Worm (Caenorhabditis elegans): Measurements from ENCODE around the gene M01H9.4.
A peak's percentile ranks its signal among the peaks of the same experiment; 100 is the strongest.

M01H9.4 gene

DNA sequence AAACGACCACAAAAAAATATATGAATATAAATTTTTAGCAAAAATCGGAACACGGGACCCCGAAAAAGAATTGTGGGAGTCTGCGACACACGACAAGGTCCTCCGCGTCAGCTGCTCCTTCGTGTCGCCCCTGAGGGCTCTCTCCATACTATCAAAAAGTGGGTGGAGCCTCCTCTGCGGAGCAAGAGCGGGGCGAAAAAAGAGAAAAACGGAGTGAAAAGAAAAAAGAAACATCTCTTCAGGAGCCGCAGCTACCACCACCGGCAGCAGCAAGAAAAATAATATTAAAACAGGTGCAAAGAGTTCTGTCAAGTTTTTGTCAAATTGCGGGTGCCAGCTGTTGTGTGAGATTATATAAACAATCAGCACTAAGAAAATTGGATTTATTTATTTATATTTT is 23.9 kb upstream of the M01H9.4 start, which contains the start of gene gbb-2:
Gene gbb-2, minus strand, starts transcription at position 112 of the 400 bp plus-strand sequence.
- peak; percentile 13 for TF ChIP-seq mes-2 (tag; optimal IDR thresholded peaks at IDR 0.05; ENCODE audit: poor library complexity, severe bottlenecking)
- peak; percentile 46 for TF ChIP-seq hlh-11 (tag; optimal IDR thresholded peaks at IDR 0.05)
- no peak for TF ChIP-seq R02D3.7 (tag; optimal IDR thresholded peaks at IDR 0.05)
- peak; percentile 64 for TF ChIP-seq set-16 (GFP tag; IDR thresholded peaks at IDR 0.05)
- TF ChIP-seq daf-16 (GFP tag; optimal IDR thresholded peaks at IDR 0.05), result peak in 1 of 2 experiments; percentile 72
- no peak for TF ChIP-seq daf-16 (tag; optimal IDR thresholded peaks at IDR 0.05)
- no peak for TF ChIP-seq spr-3 (GFP tag; optimal IDR thresholded peaks at IDR 0.05)
- TF ChIP-seq spr-1 (tag; optimal IDR thresholded peaks at IDR 0.05), result no peak
- no peak for TF ChIP-seq lin-29 (GFP tag; IDR thresholded peaks at IDR 0.05)
- peak in 1 of 2 experiments; percentile 8 for TF ChIP-seq lsy-2 (tag; optimal IDR thresholded peaks at IDR 0.05)
- TF ChIP-seq snpc-4 (tag; optimal IDR thresholded peaks at IDR 0.05), result no peak
- TF ChIP-seq unc-62 (GFP tag; optimal IDR thresholded peaks at IDR 0.05 in 1 of 2), result peak in 1 of 2 experiments; percentile 30
- no peak for TF ChIP-seq unc-62 (tag; optimal IDR thresholded peaks at IDR 0.05)

DNA sequence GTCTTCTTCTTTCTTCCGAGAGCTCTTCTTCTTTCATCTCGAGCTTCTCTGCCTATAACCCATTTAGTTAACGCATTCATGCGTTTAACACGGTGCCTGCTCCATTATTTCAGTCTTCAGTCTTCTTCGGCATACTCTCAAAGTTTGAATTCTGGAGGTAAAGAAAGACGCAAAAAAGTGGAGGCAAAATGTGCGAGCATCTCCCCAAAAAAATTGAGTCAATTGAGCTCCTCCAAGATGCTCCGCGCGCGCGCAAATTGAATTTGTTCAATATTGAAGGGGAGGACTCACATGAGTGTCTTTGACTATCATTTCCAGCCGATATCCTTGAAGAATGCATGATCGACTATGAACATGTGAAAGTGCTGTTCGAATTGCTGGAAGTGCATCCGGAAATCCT is 22.4 kb upstream of the M01H9.4 start:
- TF ChIP-seq unc-62 (GFP tag; optimal IDR thresholded peaks at IDR 0.05 in 1 of 2) (peak in 1 of 2 experiments; percentile 10), unc-62 (tag; optimal IDR thresholded peaks at IDR 0.05) (no peak), fkh-10 (GFP tag; optimal IDR thresholded peaks at IDR 0.05) (peak; percentile 0), ces-1 (GFP tag; optimal IDR thresholded peaks at IDR 0.05) (peak; percentile 91), pha-4 (GFP tag; IDR thresholded peaks at IDR 0.05) (no peak), pha-4 (tag; optimal IDR thresholded peaks at IDR 0.05) (no peak), unc-39 (tag; optimal IDR thresholded peaks at IDR 0.05) (no peak), mdt-29 (GFP tag; IDR thresholded peaks at IDR 0.05) (no peak), spr-3 (GFP tag; optimal IDR thresholded peaks at IDR 0.05) (no peak), F10B5.3 (tag; optimal IDR thresholded peaks at IDR 0.05) (no peak), D1046.2 (GFP tag; IDR thresholded peaks at IDR 0.05) (no peak), arid-1 (GFP tag; conservative IDR thresholded peaks at IDR 0.05) (no peak), hmg-1.1 (GFP tag; IDR thresholded peaks at IDR 0.05) (no peak)

ce11 chrIV:4490148-4490652 is 7.5 kb upstream of the M01H9.4 start, which contains the start of gene ZK180.7:
TSS of gene ZK180.7 (plus strand) at chrIV:4490542.
- peak; percentile 51 for TF ChIP-seq set-16 (GFP tag; IDR thresholded peaks at IDR 0.05)
- no peak for TF ChIP-seq spr-1 (tag; optimal IDR thresholded peaks at IDR 0.05)
- peak in 1 of 2 experiments; percentile 61 for TF ChIP-seq unc-62 (GFP tag; optimal IDR thresholded peaks at IDR 0.05 in 1 of 2)
- no peak for TF ChIP-seq unc-62 (tag; optimal IDR thresholded peaks at IDR 0.05)

DNA sequence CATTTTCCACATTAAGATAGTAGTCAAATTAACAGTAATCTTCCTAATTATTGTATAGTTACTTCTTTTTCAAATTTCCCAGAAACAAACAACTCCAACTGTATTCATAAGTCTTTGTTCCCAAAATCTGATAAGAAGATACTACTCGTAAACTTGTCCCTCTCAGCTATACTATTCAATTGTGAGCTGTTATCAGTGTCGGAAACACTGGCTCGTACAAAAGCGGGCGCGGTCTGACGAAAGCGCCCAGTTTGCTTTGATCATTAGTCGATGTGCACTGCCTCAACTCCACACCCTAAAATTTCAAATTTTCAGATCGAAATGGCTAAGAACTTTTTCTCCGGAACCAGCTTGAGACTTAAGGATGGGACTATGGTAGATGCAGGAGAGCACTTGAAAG is 4.0 kb upstream of the M01H9.4 start, which contains the start of gene trx-3:
Gene trx-3, plus strand, starts transcription at position 291 of the 400 bp plus-strand sequence.
- no peak for TF ChIP-seq daf-8 (GFP tag; IDR thresholded peaks at IDR 0.05)
- TF ChIP-seq lir-3 (tag; optimal IDR thresholded peaks at IDR 0.05), result no peak
- no peak for TF ChIP-seq zip-11 (GFP tag; IDR thresholded peaks at IDR 0.05)
- no peak for TF ChIP-seq zfp-3 (GFP tag; conservative IDR thresholded peaks at IDR 0.05)
- TF ChIP-seq nhr-111 (GFP tag; optimal IDR thresholded peaks at IDR 0.05), result no peak
- TF ChIP-seq nhr-42 (GFP tag; IDR thresholded peaks at IDR 0.05), result no peak
- TF ChIP-seq F37D6.2 (tag; optimal IDR thresholded peaks at IDR 0.05), result no peak
- no peak for TF ChIP-seq rbr-2 (tag; optimal IDR thresholded peaks at IDR 0.05)
- no peak for TF ChIP-seq lin-15B (tag; optimal IDR thresholded peaks at IDR 0.05)
- no peak for TF ChIP-seq dmd-8 (GFP tag; IDR thresholded peaks at IDR 0.05)
- no peak for TF ChIP-seq egl-27 (tag; optimal IDR thresholded peaks at IDR 0.05)
- TF ChIP-seq unc-130 (GFP tag; optimal IDR thresholded peaks at IDR 0.05), result no peak
- no peak for TF ChIP-seq fkh-10 (GFP tag; optimal IDR thresholded peaks at IDR 0.05)
- no peak for TF ChIP-seq lim-7 (GFP tag; IDR thresholded peaks at IDR 0.05)
- TF ChIP-seq aha-1 (tag), result peak; percentile 55
- TF ChIP-seq ceh-32 (tag; optimal IDR thresholded peaks at IDR 0.05; ENCODE audit: poor library complexity), result no peak
- no peak for TF ChIP-seq ZK546.5 (tag; optimal IDR thresholded peaks at IDR 0.05)
- TF ChIP-seq skn-1 (tag; optimal IDR thresholded peaks at IDR 0.05), result no peak
- TF ChIP-seq nhr-48 (tag; optimal IDR thresholded peaks at IDR 0.05), result no peak
- no peak for TF ChIP-seq mxl-2 (GFP tag; conservative IDR thresholded peaks at IDR 0.05)
- peak; percentile 51 for TF ChIP-seq dve-1 (tag; optimal IDR thresholded peaks at IDR 0.05; ENCODE audit: insufficient read depth)
- no peak for TF ChIP-seq ceh-44 (GFP tag; IDR thresholded peaks at IDR 0.05)
- TF ChIP-seq jun-1 (tag; optimal IDR thresholded peaks at IDR 0.05), result no peak
- TF ChIP-seq spr-3 (GFP tag; optimal IDR thresholded peaks at IDR 0.05), result no peak
- no peak for TF ChIP-seq lin-13 (GFP tag; optimal IDR thresholded peaks at IDR 0.05)
- peak; percentile 62 for TF ChIP-seq nhr-28 (tag; optimal IDR thresholded peaks at IDR 0.05)
